Worm (Caenorhabditis elegans) whole organism, midembryonic: ENCODE results near the gene M01H9.3.

Experiments
- T22C8.4 ChIP-seq: fragments of 200-800 bp; sonication (Bioruptor generic); IDR thresholded peaks from 2 replicates; pipeline ENCODE4 v1.3.6; 2022; ENCODE audit warnings: missing genetic modification characterization, missing compliant biosample characterization
- cog-1 ChIP-seq: sonication (generic microtip); optimal IDR thresholded peaks from 2 replicates; lab custom pipeline; 2016; ENCODE audit warnings: missing genetic modification characterization, missing compliant biosample characterization
- flt-1 ChIP-seq: fragments of 200-800 bp; sonication (Bioruptor generic); IDR thresholded peaks from 2 replicates; pipeline ENCODE4 v1.3.6; 2022; ENCODE audit warnings: missing genetic modification characterization, missing compliant biosample characterization
- klf-2 ChIP-seq: fragments of 200-800 bp; sonication (Bioruptor generic); conservative IDR thresholded peaks from 2 replicates; pipeline ENCODE4 v1.3.6; 2022; ENCODE audit warnings: missing genetic modification reagents, missing genetic modification characterization, missing compliant biosample characterization
- med-1 ChIP-seq: sonication (generic microtip); optimal IDR thresholded peaks from 2 replicates; lab custom pipeline; 2017; ENCODE audit warnings: missing genetic modification characterization, mild to moderate bottlenecking, missing compliant biosample characterization, antibody characterized with exemption, missing genetic modification reagents; ENCODE audit not compliant: insufficient read depth
- ref-1 ChIP-seq: fragments of 200-800 bp; sonication (Bioruptor generic); conservative IDR thresholded peaks from 2 replicates; pipeline ENCODE4 v1.3.6; 2022; ENCODE audit warnings: missing genetic modification reagents, missing genetic modification characterization, missing compliant biosample characterization
- tab-1 ChIP-seq: fragments of 200-800 bp; sonication (Bioruptor generic); IDR thresholded peaks from 2 replicates; pipeline ENCODE4 v1.3.6; 2022; ENCODE audit warnings: missing genetic modification characterization, missing compliant biosample characterization
- ztf-23 ChIP-seq: fragments of 200-800 bp; sonication (Bioruptor generic); IDR thresholded peaks from 2 replicates; pipeline ENCODE4 v1.3.6; 2022; ENCODE audit warnings: missing genetic modification reagents, missing genetic modification characterization, missing compliant biosample characterization
- ztf-29 ChIP-seq: fragments of 200-800 bp; sonication (Bioruptor generic); IDR thresholded peaks from 2 replicates; pipeline ENCODE4 v1.3.6; 2022; ENCODE audit warnings: missing genetic modification reagents, missing genetic modification characterization, missing compliant biosample characterization

DNA sequence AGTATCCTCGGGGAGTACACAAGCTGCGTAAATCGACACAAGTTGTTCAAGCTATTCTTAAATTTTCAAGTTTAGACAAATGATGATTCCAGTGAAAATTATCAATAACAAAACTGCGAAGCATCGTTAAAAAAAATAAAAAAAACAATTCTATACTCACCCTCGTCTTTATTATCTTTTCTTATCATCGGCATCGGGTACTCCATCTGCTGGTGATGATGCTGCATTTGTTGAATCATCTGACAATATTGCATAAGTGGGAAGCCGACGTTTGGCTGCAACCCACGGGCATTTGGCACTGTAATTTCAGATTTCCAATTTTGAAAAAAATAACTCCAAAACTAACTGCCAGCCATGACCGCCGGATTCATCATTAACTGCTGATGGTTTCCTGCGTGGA lies 4.4 kb upstream of the M01H9.3 start:
- no peak for TF ChIP-seq tab-1 (GFP tag; lab: Robert Waterston, UW)
- no peak for TF ChIP-seq med-1 (GFP tag; lab: Kevin White, UChicago)
- no peak for TF ChIP-seq ztf-29 (GFP tag; lab: Robert Waterston, UW)
- no peak for TF ChIP-seq flt-1
- TF ChIP-seq klf-2 (GFP tag; lab: Robert Waterston, UW) = no peak
- TF ChIP-seq ref-1 (GFP tag; lab: Robert Waterston, UW) = no peak
- TF ChIP-seq T22C8.4 (GFP tag; lab: Robert Waterston, UW) = no peak
- no peak for TF ChIP-seq ztf-23
- no peak for TF ChIP-seq cog-1 (tag; lab: Kevin White, UChicago)
